Worm (Caenorhabditis elegans): ENCODE results near the gene D2096.13.

DNA sequence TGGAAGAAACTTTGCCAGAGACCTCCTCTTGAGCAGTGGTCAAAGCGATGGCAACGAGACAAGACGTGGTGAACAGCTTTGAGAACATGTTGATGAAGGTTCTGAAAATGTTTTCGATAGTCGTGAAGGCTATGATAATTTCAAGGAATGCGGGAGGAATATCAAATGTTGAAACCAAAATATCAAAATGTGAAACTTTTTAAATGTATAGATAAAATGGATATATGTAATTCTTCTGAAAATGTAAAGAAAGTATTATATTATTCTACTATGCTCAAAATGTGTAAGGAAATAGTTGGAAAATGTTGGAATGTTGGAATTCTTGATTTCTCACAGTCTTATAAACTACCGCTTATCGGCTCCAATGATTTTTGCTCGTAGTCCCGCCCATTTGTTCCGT, 10.7 kb upstream of the D2096.13 start, which contains the start of gene D2096.6:
- no peak for TF ChIP-seq med-1 (GFP tag; optimal IDR thresholded peaks at IDR 0.05; ENCODE audit: insufficient read depth)
- no peak for TF ChIP-seq ref-1 (GFP tag; conservative IDR thresholded peaks at IDR 0.05)
- TF ChIP-seq T22C8.4 (GFP tag; IDR thresholded peaks at IDR 0.05): no peak
- TF ChIP-seq klf-2 (GFP tag; conservative IDR thresholded peaks at IDR 0.05): no peak

Measured in whole organism, midembryonic.